Fruit fly (Drosophila melanogaster): ENCODE measurements around the gene CG32264.
A peak's percentile ranks its signal among the peaks of the same experiment; 100 is the strongest.

The CG32264 gene

dm6 chr3L:3852842-3853241, 46.6 kb upstream of the CG32264 start (continued):
- TF ChIP-seq Nf-YB (GFP tag; optimal IDR thresholded peaks at IDR 0.05) (peak; percentile 65), Ada2b (GFP tag; IDR thresholded peaks at IDR 0.05) (0 out of 2 replicates have a peak, but pooled peaks have one; percentile 23), BtbVII (GFP tag; optimal IDR thresholded peaks at IDR 0.05) (no peak), Trl (optimal IDR thresholded peaks at IDR 0.05) (no peak), Trl (GFP tag; optimal IDR thresholded peaks at IDR 0.05) (peak; percentile 1), CG10147 (GFP tag; optimal IDR thresholded peaks at IDR 0.05) (no peak), zf30C (GFP tag; optimal IDR thresholded peaks at IDR 0.05) (no peak), kay (GFP tag; optimal IDR thresholded peaks at IDR 0.05) (no peak), Atf-2 (GFP tag; optimal IDR thresholded peaks at IDR 0.05) (no peak), CG11398 (GFP tag; optimal IDR thresholded peaks at IDR 0.05) (no peak), CG15696 (tag; optimal IDR thresholded peaks at IDR 0.05) (peak; percentile 59), Nf-YC (tag; optimal IDR thresholded peaks at IDR 0.05) (no peak), Mes4 (GFP tag; optimal IDR thresholded peaks at IDR 0.05) (peak; percentile 55), CG14667 (GFP tag; IDR thresholded peaks at IDR 0.05) (no peak), Hand (GFP tag; optimal IDR thresholded peaks at IDR 0.05) (no peak), crol (GFP tag; IDR thresholded peaks at IDR 0.05) (no peak), dysf (GFP tag; IDR thresholded peaks at IDR 0.05) (0 out of 3 replicates have a peak, but pooled peaks have one; percentile 43), ab (GFP tag; optimal IDR thresholded peaks at IDR 0.05) (peak; percentile 62), CG9609 (GFP tag; optimal IDR thresholded peaks at IDR 0.05) (peak; percentile 36), CG9932 (GFP tag; IDR thresholded peaks at IDR 0.05) (no peak), otp (GFP tag; IDR thresholded peaks at IDR 0.05) (peak; percentile 76), HmgZ (tag; optimal IDR thresholded peaks at IDR 0.05) (no peak), hbn (GFP tag; IDR thresholded peaks at IDR 0.05; ENCODE audit: partially characterized antibody) (no peak), tio (GFP tag; optimal IDR thresholded peaks at IDR 0.05) (no peak), CG11093 (GFP tag; IDR thresholded peaks at IDR 0.05) (no peak), shn (GFP tag; optimal IDR thresholded peaks at IDR 0.05) (no peak), Hmx (GFP tag; optimal IDR thresholded peaks at IDR 0.05) (no peak), sqz (GFP tag; optimal IDR thresholded peaks at IDR 0.05) (no peak), CG4360 (GFP tag; IDR thresholded peaks at IDR 0.05) (no peak), Bgb (GFP tag; IDR thresholded peaks at IDR 0.05; ENCODE audit: partially characterized antibody) (no peak), CG7963 (GFP tag; IDR thresholded peaks at IDR 0.05; ENCODE audit: partially characterized antibody) (no peak), Xbp1 (GFP tag; optimal IDR thresholded peaks at IDR 0.05) (peak; percentile 64), Hsf (GFP tag; optimal IDR thresholded peaks at IDR 0.05) (peak; percentile 45), Pdp1 (GFP tag; optimal IDR thresholded peaks at IDR 0.05) (peak in 1 of 2 experiments; percentile 47), tna (GFP tag; IDR thresholded peaks at IDR 0.05; ENCODE audit: partially characterized antibody) (no peak), CG13296 (GFP tag; optimal IDR thresholded peaks at IDR 0.05) (no peak), CG2199 (GFP tag; IDR thresholded peaks at IDR 0.05) (no peak), cg (GFP tag; optimal IDR thresholded peaks at IDR 0.05) (no peak), knrl (GFP tag; IDR thresholded peaks at IDR 0.05; ENCODE audit: partially characterized antibody) (no peak), mirr (GFP tag; optimal IDR thresholded peaks at IDR 0.05) (no peak), C15 (GFP tag; IDR thresholded peaks at IDR 0.05) (no peak), psq (GFP tag; optimal IDR thresholded peaks at IDR 0.05) (no peak), CG4820 (GFP tag; optimal IDR thresholded peaks at IDR 0.05) (peak; percentile 25), hth (optimal IDR thresholded peaks at IDR 0.05) (no peak), schlank (tag; optimal IDR thresholded peaks at IDR 0.05) (no peak), B-H1 (GFP tag; IDR thresholded peaks at IDR 0.05) (no peak), dmrt99B (tag; optimal IDR thresholded peaks at IDR 0.05) (peak; percentile 49), cato (GFP tag; optimal IDR thresholded peaks at IDR 0.05; ENCODE audit: borderline replicate concordance) (peak; percentile 18), CG12219 (GFP tag; optimal IDR thresholded peaks at IDR 0.05) (peak; percentile 71), Doc3 (GFP tag; IDR thresholded peaks at IDR 0.05; ENCODE audit: partially characterized antibody) (no peak), ewg (GFP tag; optimal IDR thresholded peaks at IDR 0.05) (peak; percentile 69), mld (GFP tag; IDR thresholded peaks at IDR 0.05; ENCODE audit: partially characterized antibody) (no peak)
